Worm (Caenorhabditis elegans): ENCODE results near the gene pgp-14.

pgp-14 gene

DNA sequence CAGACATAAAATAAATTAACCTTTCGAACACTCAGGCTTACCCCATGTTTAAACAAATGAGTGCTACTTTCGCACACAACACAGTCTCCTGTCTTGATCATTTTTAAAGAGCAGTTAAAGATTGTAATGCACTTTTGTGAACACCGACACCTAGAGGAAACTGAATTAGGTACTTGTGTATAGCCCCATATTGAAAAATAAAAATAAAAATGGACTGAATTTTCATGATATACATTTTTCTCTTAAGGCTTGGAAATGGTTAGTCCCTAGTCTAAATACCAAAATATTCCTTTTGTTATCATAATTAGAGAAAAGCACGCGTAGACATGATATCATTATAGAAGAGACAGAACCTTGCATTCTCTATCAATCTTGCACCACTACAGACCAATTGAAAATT, 47.4 kb downstream of the pgp-14 start, which contains the start of gene nhr-214:
Gene nhr-214 (minus strand): TSS at position 101 of the 400 bp plus-strand sequence.
- TF ChIP-seq ztf-26 (tag; optimal IDR thresholded peaks at IDR 0.05) (no peak), ztf-3 (GFP tag; optimal IDR thresholded peaks at IDR 0.05) (no peak), lin-26 (GFP tag; IDR thresholded peaks at IDR 0.05) (no peak), ZK185.1 (tag; optimal IDR thresholded peaks at IDR 0.05; ENCODE audit: poor library complexity, severe bottlenecking) (no peak), ztf-22 (GFP tag; optimal IDR thresholded peaks at IDR 0.05) (no peak), nhr-120 (GFP tag; IDR thresholded peaks at IDR 0.05) (no peak), aptf-3 (GFP tag; IDR thresholded peaks at IDR 0.05) (no peak), bed-1 (GFP tag; IDR thresholded peaks at IDR 0.05) (no peak), Y53G8AR.9 (GFP tag; conservative IDR thresholded peaks at IDR 0.05) (no peak), tlf-1 (GFP tag; optimal IDR thresholded peaks at IDR 0.05) (no peak), egl-18 (GFP tag; IDR thresholded peaks at IDR 0.05) (no peak), attf-6 (GFP tag; IDR thresholded peaks at IDR 0.05) (no peak), gei-17 (GFP tag; optimal IDR thresholded peaks at IDR 0.05) (no peak), die-1 (tag; optimal IDR thresholded peaks at IDR 0.05) (no peak), F52B5.7 (tag; optimal IDR thresholded peaks at IDR 0.05) (no peak)

DNA sequence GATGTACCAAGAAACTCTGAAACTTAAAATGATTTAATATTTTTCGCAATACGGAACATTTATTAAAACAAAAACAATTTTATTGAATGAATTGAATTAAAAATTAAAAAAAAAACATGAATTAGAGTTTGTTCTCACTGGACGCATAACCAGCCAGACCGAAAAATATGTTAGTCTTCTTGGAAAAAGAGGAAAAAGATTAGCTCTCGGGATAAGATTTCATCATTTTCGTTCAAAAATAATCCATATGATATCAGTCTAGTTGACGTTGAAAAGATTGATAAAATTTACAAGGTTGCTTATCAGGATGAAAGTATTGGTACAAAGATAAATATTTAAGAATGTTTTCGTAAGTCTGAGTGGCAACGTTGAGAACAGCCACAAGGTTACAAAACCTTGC, 48.9 kb downstream of the pgp-14 start, which contains the start of gene nhr-26:
Gene nhr-26 (minus strand): TSS at position 10 of the 400 bp plus-strand sequence.
- TF ChIP-seq nhr-120 (GFP tag; IDR thresholded peaks at IDR 0.05) (no peak), T26A5.8 (tag; optimal IDR thresholded peaks at IDR 0.05) (no peak), F37B4.10 (GFP tag; IDR thresholded peaks at IDR 0.05) (no peak), egl-18 (GFP tag; IDR thresholded peaks at IDR 0.05) (no peak), lag-1 (GFP tag; IDR thresholded peaks at IDR 0.05) (no peak), B0035.1 (tag; optimal IDR thresholded peaks at IDR 0.05) (no peak), zim-3 (tag; optimal IDR thresholded peaks at IDR 0.05) (no peak), hrde-1 (tag; optimal IDR thresholded peaks at IDR 0.05; ENCODE audit: borderline replicate concordance) (no peak), nhr-80 (tag; optimal IDR thresholded peaks at IDR 0.05) (no peak), sea-2 (GFP tag; IDR thresholded peaks at IDR 0.05) (no peak), T07F8.4 (tag; optimal IDR thresholded peaks at IDR 0.05) (no peak), bed-2 (GFP tag; IDR thresholded peaks at IDR 0.05) (no peak), lin-40 (tag; optimal IDR thresholded peaks at IDR 0.05) (no peak), him-1 (tag; optimal IDR thresholded peaks at IDR 0.05) (no peak), ztf-6 (GFP tag; IDR thresholded peaks at IDR 0.05) (no peak), hmg-20 (GFP tag; IDR thresholded peaks at IDR 0.05) (no peak), athp-1 (tag; optimal IDR thresholded peaks at IDR 0.05) (no peak), attf-5 (GFP tag; optimal IDR thresholded peaks at IDR 0.05) (no peak), mes-4 (tag; optimal IDR thresholded peaks at IDR 0.05) (no peak), Y67H2A.10 (GFP tag; conservative IDR thresholded peaks at IDR 0.05) (no peak)

Data from whole organism, young adult.